Fruit fly (Drosophila melanogaster) whole organism, adult: ENCODE measurements around the gene MFS9.

Experiments
- CG11617 ChIP-seq: fragments of 200-800 bp; sonication (Bioruptor generic); optimal IDR thresholded peaks from 2 replicates; lab custom pipeline; 2017; ENCODE audit warnings: mild to moderate bottlenecking, missing biosample characterization, missing genetic modification reagents, missing genetic modification characterization
- CG12768 ChIP-seq: fragments of 200-800 bp; sonication (Bioruptor generic); optimal IDR thresholded peaks from 2 replicates; lab custom pipeline; 2017; ENCODE audit warnings: missing biosample characterization, missing genetic modification characterization, mild to moderate bottlenecking, moderate library complexity, missing genetic modification reagents
- CG14711 ChIP-seq: fragments of 200-800 bp; sonication (Bioruptor generic); optimal IDR thresholded peaks from 2 replicates; lab custom pipeline; 2018; ENCODE audit warnings: missing biosample characterization, mild to moderate bottlenecking, missing genetic modification characterization, moderate library complexity
- CG1620 ChIP-seq: fragments of 200-800 bp; sonication (Bioruptor generic); optimal IDR thresholded peaks from 2 replicates; lab custom pipeline; 2016; ENCODE audit warnings: missing biosample characterization, missing genetic modification characterization
- CG33017 ChIP-seq: fragments of 200-800 bp; sonication (Bioruptor generic); optimal IDR thresholded peaks from 2 replicates; lab custom pipeline; 2018; ENCODE audit warnings: missing biosample characterization, mild to moderate bottlenecking, missing genetic modification characterization, moderate library complexity
- CG5204 ChIP-seq: fragments of 200-800 bp; sonication (Bioruptor generic); optimal IDR thresholded peaks from 2 replicates; lab custom pipeline; 2016; ENCODE audit warnings: missing biosample characterization, missing genetic modification characterization
- CG7045 ChIP-seq: fragments of 200-800 bp; sonication (Bioruptor generic); optimal IDR thresholded peaks from 2 replicates; lab custom pipeline; 2017; ENCODE audit warnings: missing biosample characterization, mild to moderate bottlenecking, missing genetic modification characterization
- CG7101 ChIP-seq: fragments of 200-800 bp; sonication (Bioruptor generic); optimal IDR thresholded peaks from 2 replicates; lab custom pipeline; 2018; ENCODE audit warnings: missing biosample characterization, mild to moderate bottlenecking, missing genetic modification characterization, moderate library complexity
- Clk ChIP-seq: fragments of 200-800 bp; sonication (Bioruptor generic); optimal IDR thresholded peaks from 2 replicates; lab custom pipeline; 2017; ENCODE audit warnings: missing biosample characterization, missing genetic modification characterization
- Crg-1 ChIP-seq: fragments of 200-800 bp; sonication (Bioruptor generic); optimal IDR thresholded peaks from 2 replicates; lab custom pipeline; 2016; ENCODE audit warnings: missing biosample characterization, missing genetic modification characterization
- Hr96 ChIP-seq: fragments of 200-800 bp; sonication (Bioruptor generic); optimal IDR thresholded peaks from 2 replicates; lab custom pipeline; 2016; ENCODE audit warnings: missing biosample characterization, missing genetic modification characterization
- Mnt ChIP-seq: fragments of 200-800 bp; sonication (Bioruptor generic); optimal IDR thresholded peaks from 2 replicates; lab custom pipeline; 2016; ENCODE audit warnings: missing biosample characterization, mild to moderate bottlenecking, missing genetic modification characterization
- bab1 ChIP-seq: fragments of 200-800 bp; sonication (Bioruptor generic); optimal IDR thresholded peaks from 3 replicates; lab custom pipeline; 2019; ENCODE audit warnings: missing biosample characterization, mild to moderate bottlenecking, missing genetic modification characterization, moderate library complexity
- cic ChIP-seq: fragments of 200-800 bp; sonication (Bioruptor generic); optimal IDR thresholded peaks from 2 replicates; lab custom pipeline; 2017; ENCODE audit warnings: missing biosample characterization, mild to moderate bottlenecking, missing genetic modification characterization, moderate library complexity
- cnc ChIP-seq, 2 experiments: fragments of >200 bp; optimal IDR thresholded peaks; 2 replicates each; lab custom pipeline; 2017
- kay ChIP-seq: fragments of 200-800 bp; sonication (Bioruptor generic); peaks from one replicate; lab custom pipeline; 2016; ENCODE audit warnings: missing biosample characterization, missing genetic modification characterization, borderline replicate concordance
- ovo ChIP-seq: fragments of 200-800 bp; sonication (Bioruptor generic); optimal IDR thresholded peaks from 2 replicates; lab custom pipeline; 2016; ENCODE audit warnings: missing biosample characterization, missing genetic modification characterization
- pad ChIP-seq: fragments of 200-800 bp; sonication (Bioruptor generic); optimal IDR thresholded peaks from 3 replicates; lab custom pipeline; 2017; ENCODE audit warnings: missing biosample characterization, missing genetic modification characterization, mild to moderate bottlenecking, moderate library complexity, missing genetic modification reagents
- tj ChIP-seq: fragments of 200-800 bp; sonication (Bioruptor generic); optimal IDR thresholded peaks from 3 replicates; lab custom pipeline; 2017; ENCODE audit warnings: missing biosample characterization, mild to moderate bottlenecking, missing genetic modification characterization, moderate library complexity
- toe ChIP-seq: fragments of 200-800 bp; sonication (Bioruptor generic); optimal IDR thresholded peaks from 2 replicates; lab custom pipeline; 2016; ENCODE audit warnings: missing biosample characterization, missing genetic modification characterization

MFS9 gene

DNA sequence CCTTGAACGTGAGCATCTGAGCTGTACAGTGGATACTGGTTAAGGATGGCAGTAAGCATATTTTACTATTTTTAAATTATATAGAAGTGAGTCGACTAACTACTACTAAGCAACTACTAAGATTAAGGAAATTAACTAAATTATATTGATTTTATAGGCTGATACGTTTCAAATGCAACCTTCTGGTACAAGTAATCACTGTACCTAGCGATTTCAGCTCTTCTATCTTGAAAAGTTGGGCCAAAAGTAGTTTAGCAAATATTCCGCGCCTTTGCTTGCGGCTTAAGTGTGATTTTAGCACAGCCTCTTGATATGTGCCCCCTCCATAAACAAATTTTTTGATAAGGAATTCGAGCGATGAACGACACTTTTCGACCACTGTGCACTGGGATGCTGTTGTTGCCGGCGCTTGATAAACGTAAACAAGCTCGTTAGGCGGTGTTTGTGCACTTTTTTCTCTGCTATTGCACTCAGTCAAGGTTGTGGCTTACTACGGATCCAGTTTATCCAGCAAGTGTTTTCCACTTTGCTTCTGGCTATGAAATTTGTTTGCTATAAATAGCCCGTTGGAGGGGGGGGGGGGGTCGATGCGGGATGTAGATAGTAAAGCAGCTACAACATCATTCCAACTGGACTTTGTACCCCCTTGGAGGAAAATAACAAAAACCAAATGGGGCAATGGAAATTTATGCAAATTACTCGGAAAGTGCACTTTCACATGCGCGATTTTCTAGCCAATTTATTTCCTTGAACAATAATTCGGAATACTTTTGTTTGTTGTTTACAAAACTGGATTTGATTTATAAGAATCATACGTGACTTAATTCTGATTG lies 44.2 kb upstream of the MFS9 start:
- TF ChIP-seq CG14711 (tag; lab: Kevin White, UChicago): peak; percentile 84
- no peak for TF ChIP-seq Mnt (GFP tag; lab: Kevin White, UChicago)
- TF ChIP-seq Crg-1 (GFP tag; lab: Kevin White, UChicago): peak; percentile 43
- TF ChIP-seq CG1620 (GFP tag; lab: Kevin White, UChicago): peak; percentile 54
- TF ChIP-seq CG33017 (tag; lab: Kevin White, UChicago): peak; percentile 91
- peak in 1 of 2 experiments; percentile 23 for TF ChIP-seq cnc (optimal IDR thresholded peaks at IDR 0.05; lab: Kevin White, UChicago)
- peak; percentile 90 for TF ChIP-seq cic (GFP tag; lab: Kevin White, UChicago)
- TF ChIP-seq CG5204 (GFP tag; lab: Kevin White, UChicago): peak; percentile 88
- peak; percentile 86 for TF ChIP-seq CG7101 (tag; lab: Kevin White, UChicago)
- TF ChIP-seq bab1 (GFP tag; lab: Kevin White, UChicago): no peak
- peak; percentile 77 for TF ChIP-seq kay (GFP tag; lab: Kevin White, UChicago)
- TF ChIP-seq tj: peak; percentile 42
- peak; percentile 70 for TF ChIP-seq Hr96 (GFP tag; lab: Kevin White, UChicago)
- peak; percentile 25 for TF ChIP-seq ovo (GFP tag; lab: Kevin White, UChicago)
- TF ChIP-seq CG11617 (GFP tag; lab: Kevin White, UChicago): peak; percentile 81
- TF ChIP-seq toe (GFP tag; lab: Kevin White, UChicago): peak; percentile 55
- peak; percentile 62 for TF ChIP-seq Clk (GFP tag; lab: Kevin White, UChicago)
- peak; percentile 62 for TF ChIP-seq pad
- TF ChIP-seq CG7045 (GFP tag; lab: Kevin White, UChicago): peak; percentile 84
- TF ChIP-seq CG12768 (GFP tag; lab: Kevin White, UChicago): peak; percentile 88

DNA sequence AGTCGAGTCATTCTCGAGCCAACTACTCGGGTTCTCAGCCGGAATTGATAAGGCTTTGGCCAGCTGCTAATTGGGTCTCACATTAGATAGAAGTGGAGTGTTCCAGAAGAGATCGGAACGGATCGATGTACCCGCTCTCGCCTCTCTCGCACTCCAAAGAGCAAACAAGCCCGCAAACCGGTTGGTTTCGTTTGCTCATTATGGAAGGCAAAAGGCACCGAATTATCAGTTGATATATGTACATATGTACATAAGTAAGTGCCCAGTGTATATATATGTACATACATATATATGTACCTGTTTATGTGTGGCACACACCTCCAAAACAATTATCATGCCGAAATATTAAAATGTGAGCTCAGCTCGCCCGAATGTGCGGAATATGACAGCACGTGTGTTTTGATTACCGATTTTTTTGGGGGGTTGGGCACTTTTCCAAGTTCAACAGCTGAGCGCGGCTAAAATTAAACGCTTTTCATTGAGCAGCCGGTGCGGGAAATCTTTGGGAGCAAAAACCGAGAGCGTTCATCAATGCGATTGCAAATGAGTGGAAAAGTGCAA lies 43.5 kb upstream of the MFS9 start:
- no peak for TF ChIP-seq cic (GFP tag; lab: Kevin White, UChicago)
- peak; percentile 73 for TF ChIP-seq kay (GFP tag; lab: Kevin White, UChicago)
- peak; percentile 53 for TF ChIP-seq CG12768 (GFP tag; lab: Kevin White, UChicago)

DNA sequence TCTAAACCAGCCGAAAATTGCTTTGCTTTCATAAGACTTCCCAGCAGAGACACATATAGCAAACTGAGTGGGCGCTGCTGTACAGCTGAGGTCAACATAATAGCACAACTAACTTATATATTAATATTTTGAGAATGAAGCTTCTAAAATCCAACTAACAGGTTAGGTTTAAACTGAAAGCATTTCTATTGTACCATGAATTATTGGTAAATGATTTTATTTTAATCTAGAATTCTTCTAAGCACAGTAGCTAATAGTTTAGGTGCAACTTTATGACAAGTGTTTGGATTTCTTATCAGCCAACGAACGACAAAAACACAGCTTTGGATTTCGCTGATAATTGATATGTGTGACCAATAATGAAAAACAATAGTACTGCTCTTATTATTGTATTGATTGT lies 42.8 kb upstream of the MFS9 start:
- TF ChIP-seq cic (GFP tag; lab: Kevin White, UChicago) (peak; percentile 35), tj (no peak), CG7045 (GFP tag; lab: Kevin White, UChicago) (peak; percentile 52), CG14711 (tag; lab: Kevin White, UChicago) (peak; percentile 74), Crg-1 (GFP tag; lab: Kevin White, UChicago) (no peak), CG33017 (tag; lab: Kevin White, UChicago) (peak; percentile 63), CG1620 (GFP tag; lab: Kevin White, UChicago) (no peak), Mnt (GFP tag; lab: Kevin White, UChicago) (no peak), kay (GFP tag; lab: Kevin White, UChicago) (no peak), CG5204 (GFP tag; lab: Kevin White, UChicago) (no peak), Clk (GFP tag; lab: Kevin White, UChicago) (no peak), CG11617 (GFP tag; lab: Kevin White, UChicago) (no peak), Hr96 (GFP tag; lab: Kevin White, UChicago) (peak; percentile 30), CG7101 (tag; lab: Kevin White, UChicago) (peak; percentile 63), pad (peak; percentile 44), toe (GFP tag; lab: Kevin White, UChicago) (no peak), bab1 (GFP tag; lab: Kevin White, UChicago) (peak; percentile 71)

DNA sequence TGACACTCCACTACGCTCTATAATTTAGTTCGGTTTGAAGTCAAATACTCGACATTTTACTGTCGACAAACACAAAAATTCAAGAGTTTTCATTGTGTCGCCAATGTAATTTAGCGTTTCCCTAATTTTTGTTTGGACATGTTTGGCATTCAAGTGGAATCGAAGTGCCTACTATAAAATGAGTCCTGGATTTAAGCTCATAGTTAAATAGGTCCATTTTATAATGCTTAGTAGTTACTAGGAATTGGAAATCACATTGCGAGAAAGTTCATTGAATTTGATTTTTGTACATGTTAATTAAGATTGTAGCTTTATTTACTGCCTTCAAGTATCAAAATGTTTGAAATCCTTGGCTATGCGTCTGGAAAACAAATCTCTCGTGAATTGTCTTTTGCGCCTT lies 42.0 kb upstream of the MFS9 start, which contains the start of gene att-ORFB:
Gene att-ORFB (minus strand): TSS at position 101 of the 400 bp plus-strand sequence.
- TF ChIP-seq Mnt (GFP tag; lab: Kevin White, UChicago) (no peak), CG33017 (tag; lab: Kevin White, UChicago) (no peak)

DNA sequence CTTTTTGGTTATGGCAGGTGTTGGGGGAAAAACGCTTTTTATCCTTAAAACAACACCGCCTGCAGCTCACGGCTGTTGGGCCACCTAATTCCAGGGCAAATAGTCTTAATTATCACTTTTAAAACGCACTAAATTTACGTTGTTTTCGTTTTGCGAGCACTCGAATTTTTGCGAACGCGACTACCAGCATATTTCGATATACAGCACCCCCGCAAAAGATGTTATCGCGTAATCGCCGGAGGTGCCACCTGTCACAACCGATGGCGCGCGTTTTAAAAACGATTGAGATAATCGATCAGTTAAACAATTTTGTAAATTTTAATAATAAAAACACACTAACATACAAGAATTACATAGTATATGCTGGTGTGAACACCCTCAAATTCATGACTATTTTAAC lies 39.8 kb upstream of the MFS9 start, which contains the start of gene Stat92E:
Gene Stat92E (minus strand): TSS at position 219 of the 400 bp plus-strand sequence.
- peak; percentile 21 for TF ChIP-seq kay (GFP tag; lab: Kevin White, UChicago)
- no peak for TF ChIP-seq CG14711 (tag; lab: Kevin White, UChicago)
- no peak for TF ChIP-seq CG11617 (GFP tag; lab: Kevin White, UChicago)
- TF ChIP-seq toe (GFP tag; lab: Kevin White, UChicago): no peak
- TF ChIP-seq Hr96 (GFP tag; lab: Kevin White, UChicago): no peak
- TF ChIP-seq tj: peak; percentile 24
- no peak for TF ChIP-seq CG1620 (GFP tag; lab: Kevin White, UChicago)
- no peak for TF ChIP-seq Mnt (GFP tag; lab: Kevin White, UChicago)
